Worm (Caenorhabditis elegans): ENCODE measurements around the gene trpa-1.

Gene trpa-1

ce11 chrIV:11855900-11856660 lies 8.2 kb upstream of the trpa-1 start, which contains the start of gene ech-2:
TSS of gene ech-2 (minus strand) at chrIV:11856351.
- TF ChIP-seq unc-130 (GFP tag; optimal IDR thresholded peaks at IDR 0.05) = no peak
- TF ChIP-seq mes-2 (tag; optimal IDR thresholded peaks at IDR 0.05; ENCODE audit: poor library complexity, severe bottlenecking) = peak; percentile 69
- no peak for TF ChIP-seq R02D3.7 (tag; optimal IDR thresholded peaks at IDR 0.05)
- TF ChIP-seq php-3 (GFP tag; IDR thresholded peaks at IDR 0.05) = no peak
- TF ChIP-seq mep-1 (tag; optimal IDR thresholded peaks at IDR 0.05) = peak; percentile 29
- TF ChIP-seq unc-62 (GFP tag; optimal IDR thresholded peaks at IDR 0.05 in 1 of 2) = peak in 1 of 2 experiments; percentile 23
- no peak for TF ChIP-seq unc-62 (tag; optimal IDR thresholded peaks at IDR 0.05)
- TF ChIP-seq nhr-42 (GFP tag; IDR thresholded peaks at IDR 0.05) = no peak
- peak; percentile 58 for TF ChIP-seq lin-38 (GFP tag; IDR thresholded peaks at IDR 0.05)
- no peak for TF ChIP-seq T20F7.1 (GFP tag; optimal IDR thresholded peaks at IDR 0.05)
- no peak for TF ChIP-seq ceh-44 (GFP tag; IDR thresholded peaks at IDR 0.05)
- TF ChIP-seq madf-5 (GFP tag; IDR thresholded peaks at IDR 0.05) = no peak
- no peak for TF ChIP-seq F44E2.7 (GFP tag; IDR thresholded peaks at IDR 0.05)
- TF ChIP-seq hlh-11 (tag; optimal IDR thresholded peaks at IDR 0.05) = no peak
- TF ChIP-seq fkh-10 (GFP tag; optimal IDR thresholded peaks at IDR 0.05) = no peak
- TF ChIP-seq lsy-2 (tag; optimal IDR thresholded peaks at IDR 0.05) = peak in 1 of 2 experiments; percentile 43
- TF ChIP-seq ZK546.5 (tag; optimal IDR thresholded peaks at IDR 0.05) = no peak
- TF ChIP-seq hlh-30 (tag; optimal IDR thresholded peaks at IDR 0.05; ENCODE audit: insufficient read depth) = peak; percentile 38
- TF ChIP-seq sdz-12 (GFP tag; optimal IDR thresholded peaks at IDR 0.05) = no peak
- TF ChIP-seq lin-29 (GFP tag; IDR thresholded peaks at IDR 0.05) = no peak
- peak; percentile 41 for TF ChIP-seq dve-1 (tag; optimal IDR thresholded peaks at IDR 0.05; ENCODE audit: insufficient read depth)
- TF ChIP-seq ZK337.2 (GFP tag; IDR thresholded peaks at IDR 0.05) = no peak
- TF ChIP-seq F37D6.2 (tag; optimal IDR thresholded peaks at IDR 0.05) = no peak
- no peak for TF ChIP-seq zfp-2 (tag; optimal IDR thresholded peaks at IDR 0.05)
- TF ChIP-seq daf-16 (GFP tag; optimal IDR thresholded peaks at IDR 0.05) = no peak
- peak; percentile 53 for TF ChIP-seq daf-16 (tag; optimal IDR thresholded peaks at IDR 0.05)
- no peak for TF ChIP-seq daf-12 (tag; optimal IDR thresholded peaks at IDR 0.05)
- TF ChIP-seq nhr-77 (tag; optimal IDR thresholded peaks at IDR 0.05) = no peak
- peak; percentile 42 for TF ChIP-seq dpl-1 (GFP tag; optimal IDR thresholded peaks at IDR 0.05)
- TF ChIP-seq aha-1 (tag) = peak; percentile 94
- peak; percentile 2 for TF ChIP-seq rbr-2 (tag; optimal IDR thresholded peaks at IDR 0.05)
- no peak for TF ChIP-seq ctbp-1 (GFP tag; IDR thresholded peaks at IDR 0.05)
- TF ChIP-seq pqm-1 (tag; optimal IDR thresholded peaks at IDR 0.05) = no peak
- no peak for TF ChIP-seq ceh-28 (tag; optimal IDR thresholded peaks at IDR 0.05)

ce11 chrIV:11857159-11857565 lies 7.2 kb upstream of the trpa-1 start:
- TF ChIP-seq madf-5 (GFP tag; IDR thresholded peaks at IDR 0.05) (no peak), saeg-2 (GFP tag; IDR thresholded peaks at IDR 0.05) (no peak), ztf-11 (tag; optimal IDR thresholded peaks at IDR 0.05) (no peak), lin-1 (GFP tag; IDR thresholded peaks at IDR 0.05) (no peak), ceh-32 (tag; optimal IDR thresholded peaks at IDR 0.05; ENCODE audit: poor library complexity) (no peak), F10B5.3 (tag; optimal IDR thresholded peaks at IDR 0.05) (no peak), F37D6.2 (tag; optimal IDR thresholded peaks at IDR 0.05) (peak; percentile 71), tra-1 (GFP tag; IDR thresholded peaks at IDR 0.05) (0 out of 2 replicates have a peak, but pooled peaks have one; percentile 28), zag-1 (tag; optimal IDR thresholded peaks at IDR 0.05) (no peak), tag-97 (GFP tag; IDR thresholded peaks at IDR 0.05) (no peak), hlh-30 (tag; optimal IDR thresholded peaks at IDR 0.05; ENCODE audit: insufficient read depth) (peak; percentile 61), jun-1 (tag; optimal IDR thresholded peaks at IDR 0.05) (peak; percentile 36), daf-12 (tag; optimal IDR thresholded peaks at IDR 0.05) (no peak), gei-8 (GFP tag; optimal IDR thresholded peaks at IDR 0.05) (no peak), zfp-3 (GFP tag; conservative IDR thresholded peaks at IDR 0.05) (no peak), lin-13 (GFP tag; optimal IDR thresholded peaks at IDR 0.05) (peak; percentile 58), duxl-1 (tag; optimal IDR thresholded peaks at IDR 0.05; ENCODE audit: poor library complexity) (no peak), mep-1 (tag; optimal IDR thresholded peaks at IDR 0.05) (peak; percentile 81), dmd-8 (GFP tag; IDR thresholded peaks at IDR 0.05) (no peak), hmg-1.1 (GFP tag; IDR thresholded peaks at IDR 0.05) (peak; percentile 90), nhr-76 (tag; optimal IDR thresholded peaks at IDR 0.05) (no peak), lir-3 (tag; optimal IDR thresholded peaks at IDR 0.05) (no peak)

All from whole organism, L4 larva.